Worm (Caenorhabditis elegans) whole organism, young adult: ENCODE results near the gene T04C9.2.
A peak's percentile ranks its signal among the peaks of the same experiment; 100 is the strongest.

ENCODE experiments used
- B0261.1 ChIP-seq: sonication (generic microtip); optimal IDR thresholded peaks from 2 replicates; lab custom pipeline; 2016; ENCODE audit warnings: mild to moderate bottlenecking, missing genetic modification characterization, moderate library complexity, missing compliant biosample characterization
- B0336.3 ChIP-seq: fragments of 200-800 bp; sonication (Bioruptor generic); IDR thresholded peaks from 2 replicates; pipeline ENCODE4 v1.3.6; 2022; ENCODE audit warnings: missing genetic modification characterization, missing compliant biosample characterization
- C06A6.2 ChIP-seq: fragments of 200-800 bp; sonication (Bioruptor generic); conservative IDR thresholded peaks from 2 replicates; pipeline ENCODE4 v1.3.6; 2022; ENCODE audit warnings: missing genetic modification characterization, missing compliant biosample characterization
- F39B2.1 ChIP-seq: fragments of 200-800 bp; sonication (Bioruptor generic); IDR thresholded peaks from 2 replicates; pipeline ENCODE4 v1.3.6; 2022; ENCODE audit warnings: missing genetic modification reagents, missing genetic modification characterization, missing compliant biosample characterization
- F55B11.4 ChIP-seq: sonication (generic microtip); optimal IDR thresholded peaks from 2 replicates; lab custom pipeline; 2016; ENCODE audit warnings: missing compliant biosample characterization, missing genetic modification characterization, borderline replicate concordance; ENCODE audit not compliant: insufficient read depth
- K11D2.4 ChIP-seq: fragments of 200-800 bp; sonication (Bioruptor generic); IDR thresholded peaks from 2 replicates; pipeline ENCODE4 v1.3.6; 2022; ENCODE audit warnings: missing genetic modification reagents, missing genetic modification characterization, missing compliant biosample characterization
- Y53F4B.3 ChIP-seq: fragments of 200-800 bp; sonication (Bioruptor generic); IDR thresholded peaks from 2 replicates; pipeline ENCODE4 v1.3.6; 2022; ENCODE audit warnings: missing genetic modification reagents, missing genetic modification characterization, missing compliant biosample characterization
- Y67H2A.10 ChIP-seq: fragments of 200-800 bp; sonication (Bioruptor generic); conservative IDR thresholded peaks from 2 replicates; pipeline ENCODE4 v1.3.6; 2022; ENCODE audit warnings: missing genetic modification reagents, missing genetic modification characterization, missing compliant biosample characterization
- Y95B8A.8 ChIP-seq: fragments of 200-800 bp; sonication (Bioruptor generic); IDR thresholded peaks from 2 replicates; pipeline ENCODE4 v1.3.6; 2022; ENCODE audit warnings: missing genetic modification reagents, missing genetic modification characterization, missing compliant biosample characterization
- ama-1 ChIP-seq, 3 experiments: fragments of 150-350 bp in 1 of 3; sonication (generic microtip) in 2 of 3; optimal IDR thresholded peaks; 2 replicates each; lab custom pipeline; 2014 to 2018; ENCODE audit warnings: missing biosample characterization in 2 of 3, missing genetic modification characterization in 2 of 3, missing genetic modification reagents in 2 of 3
- atf-7 ChIP-seq: sonication (generic microtip); optimal IDR thresholded peaks from 2 replicates; lab custom pipeline; 2017; ENCODE audit warnings: mild to moderate bottlenecking, missing genetic modification characterization, missing compliant biosample characterization
- attf-3 ChIP-seq: fragments of 200-800 bp; sonication (Bioruptor generic); conservative IDR thresholded peaks from 2 replicates; pipeline ENCODE4 v1.3.6; 2022; ENCODE audit warnings: missing genetic modification reagents, missing genetic modification characterization, missing compliant biosample characterization
- attf-6 ChIP-seq: fragments of 200-800 bp; sonication (Bioruptor generic); IDR thresholded peaks from 2 replicates; pipeline ENCODE4 v1.3.6; 2022; ENCODE audit warnings: missing genetic modification reagents, missing genetic modification characterization, missing compliant biosample characterization
- cebp-2 ChIP-seq: fragments of 200-800 bp; sonication (Bioruptor generic); IDR thresholded peaks from 2 replicates; pipeline ENCODE4 v1.3.6; 2022; ENCODE audit warnings: missing genetic modification characterization, missing compliant biosample characterization
- ceh-100 ChIP-seq: fragments of 200-800 bp; sonication (Bioruptor generic); IDR thresholded peaks from 2 replicates; pipeline ENCODE4 v1.3.6; 2022; ENCODE audit warnings: missing genetic modification reagents, missing genetic modification characterization, missing compliant biosample characterization
- ceh-58 ChIP-seq: fragments of 200-800 bp; sonication (Bioruptor generic); IDR thresholded peaks from 2 replicates; pipeline ENCODE4 v1.3.6; 2022; ENCODE audit warnings: missing genetic modification characterization, missing compliant biosample characterization
- dpff-1 ChIP-seq: sonication (generic microtip); optimal IDR thresholded peaks from 2 replicates; lab custom pipeline; 2017; ENCODE audit warnings: mild to moderate bottlenecking, missing genetic modification characterization, missing compliant biosample characterization
- egl-44 ChIP-seq: fragments of 200-800 bp; sonication (Bioruptor generic); IDR thresholded peaks from 2 replicates; pipeline ENCODE4 v1.3.6; 2022; ENCODE audit warnings: missing genetic modification reagents, missing genetic modification characterization, missing compliant biosample characterization
- hmg-1.2 ChIP-seq: fragments of 200-800 bp; sonication (Bioruptor generic); IDR thresholded peaks from 2 replicates; pipeline ENCODE4 v1.3.6; 2022; ENCODE audit warnings: missing genetic modification reagents, missing genetic modification characterization, missing compliant biosample characterization
- hmg-20 ChIP-seq: fragments of 200-800 bp; sonication (Bioruptor generic); IDR thresholded peaks from 2 replicates; pipeline ENCODE4 v1.3.6; 2022; ENCODE audit warnings: missing genetic modification reagents, missing genetic modification characterization, missing compliant biosample characterization
- hsf-1 ChIP-seq: fragments of 200-800 bp; sonication (Bioruptor generic); IDR thresholded peaks from 2 replicates; pipeline ENCODE4 v1.3.6; 2022; ENCODE audit warnings: missing genetic modification reagents, missing genetic modification characterization, missing compliant biosample characterization
- lin-26 ChIP-seq: fragments of 200-800 bp; sonication (Bioruptor generic); IDR thresholded peaks from 2 replicates; pipeline ENCODE4 v1.3.6; 2022; ENCODE audit warnings: missing genetic modification reagents, missing genetic modification characterization, missing compliant biosample characterization
- lin-40 ChIP-seq: sonication (generic microtip); optimal IDR thresholded peaks from 2 replicates; lab custom pipeline; 2016; ENCODE audit warnings: missing genetic modification characterization, mild to moderate bottlenecking, missing compliant biosample characterization, missing genotype, missing genetic modification reagents
- lir-1 ChIP-seq: fragments of 200-800 bp; sonication (Bioruptor generic); conservative IDR thresholded peaks from 2 replicates; pipeline ENCODE4 v1.3.6; 2022; ENCODE audit warnings: missing genetic modification reagents, missing genetic modification characterization, missing compliant biosample characterization
- madf-3 ChIP-seq: fragments of 200-800 bp; sonication (Bioruptor generic); IDR thresholded peaks from 2 replicates; pipeline ENCODE4 v1.3.6; 2022; ENCODE audit warnings: missing genetic modification reagents, missing genetic modification characterization, missing compliant biosample characterization
- mcd-1 ChIP-seq: fragments of 200-800 bp; sonication (Bioruptor generic); IDR thresholded peaks from 2 replicates; pipeline ENCODE4 v1.3.6; 2022; ENCODE audit warnings: missing genetic modification reagents, missing genetic modification characterization, missing compliant biosample characterization
- mxl-1 ChIP-seq: sonication (generic microtip); optimal IDR thresholded peaks from 2 replicates; lab custom pipeline; 2016; ENCODE audit warnings: missing genetic modification characterization, missing compliant biosample characterization
- nhr-90 ChIP-seq: sonication (generic microtip); optimal IDR thresholded peaks from 2 replicates; lab custom pipeline; 2016; ENCODE audit warnings: missing genotype, mild to moderate bottlenecking, missing genetic modification characterization, missing compliant biosample characterization
- pha-4 ChIP-seq: fragments of 150-350 bp; sonication (generic microtip); optimal IDR thresholded peaks from 2 replicates; lab custom pipeline; 2014; ENCODE audit warnings: missing biosample characterization, missing genetic modification reagents, missing genetic modification characterization
- rcor-1 ChIP-seq: fragments of 200-800 bp; sonication (Bioruptor generic); IDR thresholded peaks from 2 replicates; pipeline ENCODE4 v1.3.6; 2022; ENCODE audit warnings: missing genetic modification reagents, missing genetic modification characterization, missing compliant biosample characterization
- rec-8 ChIP-seq, 2 experiments: sonication (generic microtip); optimal IDR thresholded peaks; 2 replicates each; lab custom pipeline; 2016; ENCODE audit warnings: mild to moderate bottlenecking in 2 of 2, missing genetic modification characterization in 2 of 2, missing genetic modification reagents in 2 of 2, missing genotype in 2 of 2, missing biosample characterization in 1 of 2, missing compliant biosample characterization in 1 of 2, moderate library complexity in 1 of 2
- repo-1 ChIP-seq: sonication (generic microtip); optimal IDR thresholded peaks from 2 replicates; lab custom pipeline; 2017; ENCODE audit warnings: mild to moderate bottlenecking, missing genetic modification characterization, missing compliant biosample characterization
- rpc-1 ChIP-seq, 2 experiments: fragments of 150-350 bp in 1 of 2; sonication (generic microtip) in 1 of 2; optimal IDR thresholded peaks; 2 replicates each; lab custom pipeline; 2014 to 2018; ENCODE audit warnings: missing biosample characterization in 1 of 2, missing genetic modification characterization in 1 of 2, missing genetic modification reagents in 1 of 2, missing genotype in 1 of 2
- snpc-4 ChIP-seq, 5 experiments: fragments of 150-350 bp in 1 of 5; sonication (generic microtip) in 4 of 5; optimal IDR thresholded peaks; 2 replicates each; lab custom pipeline; 2014 to 2018; ENCODE audit warnings: missing genetic modification characterization in 5 of 5, missing biosample characterization in 3 of 5, antibody characterized with exemption in 2 of 5, mild to moderate bottlenecking in 2 of 5, missing compliant biosample characterization in 2 of 5, missing genotype in 2 of 5, moderate library complexity in 2 of 5, missing genetic modification reagents in 1 of 5
- sptf-2 ChIP-seq: fragments of 200-800 bp; sonication (Bioruptor generic); optimal IDR thresholded peaks from 2 replicates; lab custom pipeline; 2018; ENCODE audit warnings: mild to moderate bottlenecking, missing genetic modification characterization, missing compliant biosample characterization
- unc-130 ChIP-seq: sonication (generic microtip); optimal IDR thresholded peaks from 2 replicates; lab custom pipeline; 2016; ENCODE audit warnings: missing genetic modification reagents, missing genetic modification characterization, missing compliant biosample characterization
- zim-3 ChIP-seq: sonication (generic microtip); optimal IDR thresholded peaks from 2 replicates; lab custom pipeline; 2017; ENCODE audit warnings: mild to moderate bottlenecking, missing genetic modification characterization, moderate library complexity, missing compliant biosample characterization
- ztf-26 ChIP-seq: sonication (generic microtip); optimal IDR thresholded peaks from 2 replicates; lab custom pipeline; 2017; ENCODE audit warnings: missing genetic modification characterization, missing compliant biosample characterization

The T04C9.2 gene

ce11 chrIII:5943368-5944180 lies 48.1 kb upstream of the T04C9.2 start (continued):
- TF ChIP-seq mcd-1 (peak; percentile 56), hmg-20 (GFP tag; lab: Robert Waterston, UW) (0 out of 2 replicates have a peak, but pooled peaks have one; percentile 30), B0261.1 (tag; lab: Kevin White, UChicago) (no peak), pha-4 (tag; lab: Kevin White, UChicago) (peak; percentile 60), snpc-4 (GFP tag; optimal IDR thresholded peaks at IDR 0.05; lab: Kevin White, UChicago) (no peak), snpc-4 (tag; optimal IDR thresholded peaks at IDR 0.05; lab: Kevin White, UChicago) (peak in 2 of 4 experiments; percentile 49 to 62), madf-3 (peak; percentile 85), attf-6 (GFP tag; lab: Robert Waterston, UW) (peak; percentile 55; the same call in 1 of the 2 replicates), hmg-1.2 (GFP tag; lab: Robert Waterston, UW) (peak; percentile 60), lir-1 (no peak), ceh-58 (GFP tag; lab: Robert Waterston, UW) (peak; percentile 81; the same call in 1 of the 2 replicates), rpc-1 (optimal IDR thresholded peaks at IDR 0.05; lab: Kevin White, UChicago) (no peak), rpc-1 (tag; optimal IDR thresholded peaks at IDR 0.05; lab: Kevin White, UChicago) (no peak), Y53F4B.3 (GFP tag; lab: Robert Waterston, UW) (peak; percentile 33; the same call in 1 of the 2 replicates), Y95B8A.8 (GFP tag; lab: Robert Waterston, UW) (peak; percentile 89), atf-7 (tag; lab: Kevin White, UChicago) (peak; percentile 81), K11D2.4 (GFP tag; lab: Robert Waterston, UW) (peak; percentile 67; the same call in 1 of the 2 replicates), nhr-90 (peak; percentile 65), ztf-26 (tag; lab: Kevin White, UChicago) (peak; percentile 21), rcor-1 (peak; percentile 73), F55B11.4 (tag; lab: Kevin White, UChicago) (no peak), Y67H2A.10 (GFP tag; lab: Robert Waterston, UW) (no peak), F39B2.1 (GFP tag; lab: Robert Waterston, UW) (0 out of 2 replicates have a peak, but pooled peaks have one; percentile 4), attf-3 (peak; percentile 40; the same call in 1 of the 2 replicates), sptf-2 (no peak), dpff-1 (tag; lab: Kevin White, UChicago) (no peak), hsf-1 (GFP tag; lab: Robert Waterston, UW) (peak; percentile 77), zim-3 (tag; lab: Kevin White, UChicago) (peak; percentile 27), B0336.3 (GFP tag; lab: Robert Waterston, UW) (peak; percentile 93), ceh-100 (GFP tag; lab: Robert Waterston, UW) (no peak; the same call in 1 of the 2 replicates), mxl-1 (tag; lab: Kevin White, UChicago) (peak; percentile 49), ama-1 (optimal IDR thresholded peaks at IDR 0.05; lab: Kevin White, UChicago) (peak; percentile 91), ama-1 (GFP tag; optimal IDR thresholded peaks at IDR 0.05; lab: Kevin White, UChicago) (peak; percentile 78 to 91), lin-26 (GFP tag; lab: Robert Waterston, UW) (peak; percentile 77; the same call in 1 of the 2 replicates), rec-8 (tag; optimal IDR thresholded peaks at IDR 0.05; lab: Kevin White, UChicago) (peak in 1 of 2 experiments; percentile 15), egl-44 (peak; percentile 66), repo-1 (tag; lab: Kevin White, UChicago) (peak; percentile 96), C06A6.2 (peak; percentile 50; the same call in 1 of the 2 replicates), cebp-2 (GFP tag; lab: Robert Waterston, UW) (peak; percentile 88), unc-130 (no peak), lin-40 (peak; percentile 68)
